Worm (Caenorhabditis elegans): Measurements from ENCODE around the gene cutl-11.

DNA sequence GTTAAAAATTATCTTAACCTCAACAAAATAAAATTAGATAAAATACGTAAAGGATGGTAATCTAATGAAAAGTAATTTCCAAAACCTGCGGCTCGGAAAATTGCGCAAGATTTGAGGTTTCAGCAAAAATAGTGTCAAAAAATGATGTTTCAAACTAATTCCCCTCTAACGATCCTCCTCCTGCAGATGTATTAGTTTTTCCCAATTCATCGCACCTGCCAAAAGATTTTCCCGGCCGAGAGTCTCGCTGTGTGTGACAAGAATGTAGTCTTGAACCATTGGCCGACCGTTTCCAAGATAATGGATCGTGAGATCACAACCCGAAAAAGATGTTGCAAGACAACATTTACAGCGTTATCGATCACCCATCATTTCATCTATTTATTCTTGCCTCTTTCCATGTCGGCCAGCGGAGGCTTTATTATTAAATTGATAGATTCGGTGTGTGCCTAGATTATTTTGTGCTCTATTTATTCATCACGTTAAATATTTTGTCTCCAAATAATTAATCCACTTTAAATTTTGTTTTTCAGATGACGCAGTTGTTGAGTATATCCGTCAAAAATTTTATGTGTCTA, 39.5 kb upstream of the cutl-11 start, which contains the start of the genes C44C10.10 and C44C10.5:
- TF ChIP-seq mep-1 (tag; optimal IDR thresholded peaks at IDR 0.05) (no peak), sem-2 (GFP tag; optimal IDR thresholded peaks at IDR 0.05) (no peak), ztf-11 (tag; optimal IDR thresholded peaks at IDR 0.05) (no peak), unc-62 (GFP tag; optimal IDR thresholded peaks at IDR 0.05) (no peak), blmp-1 (tag; optimal IDR thresholded peaks at IDR 0.05) (no peak), drap-1 (GFP tag; optimal IDR thresholded peaks at IDR 0.05) (no peak), unc-39 (tag; optimal IDR thresholded peaks at IDR 0.05) (no peak), nhr-76 (tag; optimal IDR thresholded peaks at IDR 0.05) (no peak), mab-5 (tag; optimal IDR thresholded peaks at IDR 0.05) (no peak), nhr-237 (tag; optimal IDR thresholded peaks at IDR 0.05) (no peak), nhr-2 (tag; optimal IDR thresholded peaks at IDR 0.05) (no peak), unc-120 (tag; optimal IDR thresholded peaks at IDR 0.05; ENCODE audit: poor library complexity, severe bottlenecking) (no peak), lsy-2 (tag; optimal IDR thresholded peaks at IDR 0.05) (no peak), snpc-4 (tag; optimal IDR thresholded peaks at IDR 0.05) (no peak)

Data from whole organism, mixed stage, embryonic.